Worm (Caenorhabditis elegans) whole organism, mixed stage, embryonic: ENCODE measurements around the gene nmur-3.

Experiments
- M03D4.4 ChIP-seq: sonication (generic microtip); optimal IDR thresholded peaks from 2 replicates; lab custom pipeline; 2017; ENCODE audit warnings: mild to moderate bottlenecking, missing genetic modification characterization, missing compliant biosample characterization
- bed-3 ChIP-seq: fragments of 200-800 bp; sonication (Bioruptor generic); optimal IDR thresholded peaks from 3 replicates; lab custom pipeline; 2018; ENCODE audit warnings: mild to moderate bottlenecking, missing genetic modification characterization, moderate library complexity, missing compliant biosample characterization
- blmp-1 ChIP-seq: fragments of 150-350 bp; optimal IDR thresholded peaks from 2 replicates; lab custom pipeline; 2014; ENCODE audit warnings: missing biosample characterization, missing genetic modification characterization
- ceh-39 ChIP-seq: fragments of 150-350 bp; optimal IDR thresholded peaks from 2 replicates; lab custom pipeline; 2014; ENCODE audit warnings: missing biosample characterization, missing genetic modification characterization
- ces-1 ChIP-seq: fragments of 150-350 bp; optimal IDR thresholded peaks from 2 replicates; lab custom pipeline; 2014; ENCODE audit warnings: missing biosample characterization, missing genetic modification reagents, missing genetic modification characterization
- drap-1 ChIP-seq: fragments of 200-800 bp; sonication (Bioruptor generic); optimal IDR thresholded peaks from 3 replicates; lab custom pipeline; 2018; ENCODE audit warnings: mild to moderate bottlenecking, missing genetic modification characterization, missing compliant biosample characterization
- elt-1 ChIP-seq: sonication (generic microtip); optimal IDR thresholded peaks from 2 replicates; lab custom pipeline; 2017; ENCODE audit warnings: missing genetic modification characterization, mild to moderate bottlenecking, missing compliant biosample characterization, antibody characterized with exemption, moderate library complexity, borderline replicate concordance; ENCODE audit not compliant: insufficient read depth
- elt-3 ChIP-seq: fragments of 150-350 bp; optimal IDR thresholded peaks from 2 replicates; lab custom pipeline; 2014; ENCODE audit warnings: missing biosample characterization, missing genetic modification characterization
- flh-1 ChIP-seq: fragments of 200-800 bp; sonication (Bioruptor generic); optimal IDR thresholded peaks from 2 replicates; lab custom pipeline; 2018; ENCODE audit warnings: mild to moderate bottlenecking, missing genetic modification characterization, moderate library complexity, missing compliant biosample characterization
- ham-2 ChIP-seq: fragments of 200-800 bp; sonication (Bioruptor generic); optimal IDR thresholded peaks from 2 replicates; lab custom pipeline; 2018; ENCODE audit warnings: mild to moderate bottlenecking, missing genetic modification characterization, missing compliant biosample characterization
- hlh-1 ChIP-seq: fragments of 150-350 bp; optimal IDR thresholded peaks from 2 replicates; lab custom pipeline; 2014; ENCODE audit warnings: missing biosample characterization, missing genetic modification reagents, missing genetic modification characterization
- lin-13 ChIP-seq: fragments of 150-350 bp; optimal IDR thresholded peaks from 2 replicates; lab custom pipeline; 2014; ENCODE audit warnings: missing biosample characterization, missing genetic modification characterization
- lin-32 ChIP-seq: fragments of 200-800 bp; sonication (Bioruptor generic); optimal IDR thresholded peaks from 2 replicates; lab custom pipeline; 2018; ENCODE audit warnings: mild to moderate bottlenecking, missing genetic modification characterization, missing compliant biosample characterization
- mab-5 ChIP-seq: fragments of 150-350 bp; optimal IDR thresholded peaks from 2 replicates; lab custom pipeline; 2014; ENCODE audit warnings: missing biosample characterization, missing genetic modification characterization
- mep-1 ChIP-seq: fragments of 150-350 bp; optimal IDR thresholded peaks from 2 replicates; lab custom pipeline; 2017; ENCODE audit warnings: missing biosample characterization, missing genetic modification reagents, missing genetic modification characterization, inconsistent platforms
- nhr-12 ChIP-seq: fragments of 150-350 bp; optimal IDR thresholded peaks from 2 replicates; lab custom pipeline; 2014; ENCODE audit warnings: missing biosample characterization, missing genetic modification characterization
- nhr-2 ChIP-seq: fragments of 150-350 bp; optimal IDR thresholded peaks from 2 replicates; lab custom pipeline; 2014; ENCODE audit warnings: missing biosample characterization, missing genetic modification characterization
- nhr-237 ChIP-seq: fragments of 150-350 bp; optimal IDR thresholded peaks from 2 replicates; lab custom pipeline; 2014; ENCODE audit warnings: missing biosample characterization, missing genetic modification characterization
- nhr-28 ChIP-seq: fragments of 150-350 bp; optimal IDR thresholded peaks from 2 replicates; lab custom pipeline; 2014; ENCODE audit warnings: missing biosample characterization, missing genetic modification characterization
- nhr-76 ChIP-seq: sonication (generic microtip); optimal IDR thresholded peaks from 2 replicates; lab custom pipeline; 2017; ENCODE audit warnings: missing biosample characterization, missing genetic modification characterization
- pha-4 ChIP-seq: fragments of 150-350 bp; optimal IDR thresholded peaks from 2 replicates; lab custom pipeline; 2018; ENCODE audit warnings: missing biosample characterization, missing genetic modification reagents, missing genetic modification characterization
- sem-2 ChIP-seq: fragments of 200-800 bp; sonication (Bioruptor generic); optimal IDR thresholded peaks from 2 replicates; lab custom pipeline; 2018; ENCODE audit warnings: mild to moderate bottlenecking, missing genetic modification characterization, missing compliant biosample characterization
- snpc-4 ChIP-seq: fragments of 150-350 bp; optimal IDR thresholded peaks from 2 replicates; lab custom pipeline; 2014; ENCODE audit warnings: missing biosample characterization, missing genetic modification characterization
- sptf-1 ChIP-seq: sonication (generic microtip); optimal IDR thresholded peaks from 2 replicates; lab custom pipeline; 2017; ENCODE audit warnings: mild to moderate bottlenecking, missing genetic modification characterization, moderate library complexity, missing compliant biosample characterization
- tbx-8 ChIP-seq: fragments of 200-800 bp; sonication (Bioruptor generic); optimal IDR thresholded peaks from 2 replicates; lab custom pipeline; 2018; ENCODE audit warnings: mild to moderate bottlenecking, missing genetic modification characterization, moderate library complexity, missing compliant biosample characterization
- unc-120 ChIP-seq: sonication (generic microtip); optimal IDR thresholded peaks from 2 replicates; lab custom pipeline; 2017; ENCODE audit warnings: missing genetic modification characterization, missing compliant biosample characterization; ENCODE audit not compliant: poor library complexity, severe bottlenecking
- unc-62 ChIP-seq: fragments of 150-350 bp; optimal IDR thresholded peaks from 2 replicates; lab custom pipeline; 2014; ENCODE audit warnings: missing biosample characterization, missing genetic modification reagents, missing genetic modification characterization
- zip-8 ChIP-seq: fragments of 150-350 bp; optimal IDR thresholded peaks from 2 replicates; lab custom pipeline; 2014; ENCODE audit warnings: missing biosample characterization, missing genetic modification characterization
- ztf-11 ChIP-seq: fragments of 150-350 bp; optimal IDR thresholded peaks from 2 replicates; lab custom pipeline; 2014; ENCODE audit warnings: missing biosample characterization, missing genetic modification characterization

nmur-3 gene

ce11 chrX:4488807-4489336 is 22.6 kb downstream of the nmur-3 start, which contains the start of gene ncr-1:
Gene ncr-1 (minus strand): TSS chrX:4488857.
- TF ChIP-seq mab-5 (tag; lab: Kevin White, UChicago) (no peak), ces-1 (GFP tag; lab: Kevin White, UChicago) (peak; percentile 8)

ce11 chrX:4490400-4490799 is 24.1 kb downstream of the nmur-3 start:
- peak; percentile 15 for TF ChIP-seq ces-1 (GFP tag; lab: Kevin White, UChicago)
- TF ChIP-seq flh-1 (GFP tag; lab: Kevin White, UChicago), result no peak

DNA sequence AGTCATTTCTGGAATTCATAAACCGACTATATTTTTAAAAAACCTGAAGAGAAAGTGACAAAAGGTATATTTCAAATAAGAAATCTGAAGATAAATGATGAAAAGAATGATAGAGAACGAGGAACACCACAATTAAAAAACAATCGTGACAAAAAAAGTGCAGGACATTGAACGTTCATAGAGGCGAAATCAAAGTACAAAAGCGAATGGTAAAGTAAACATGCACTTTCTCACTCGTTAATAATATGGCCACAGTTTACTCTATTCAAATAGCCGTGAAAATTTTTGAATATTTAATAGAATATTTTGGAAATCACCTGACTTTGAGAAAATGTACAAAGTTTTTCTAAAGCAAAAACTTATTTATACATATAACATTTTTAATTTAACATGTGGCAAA is 25.9 kb downstream of the nmur-3 start, which contains the start of gene F46H6.5:
Gene F46H6.5 (minus strand): TSS at position 10 of the 400 bp plus-strand sequence.
- TF ChIP-seq nhr-2 (tag; lab: Kevin White, UChicago) (no peak), elt-3 (no peak), hlh-1 (tag; lab: Kevin White, UChicago) (no peak), unc-120 (tag; lab: Kevin White, UChicago) (no peak), snpc-4 (no peak), mab-5 (tag; lab: Kevin White, UChicago) (no peak), M03D4.4 (tag; lab: Kevin White, UChicago) (no peak), nhr-237 (tag; lab: Kevin White, UChicago) (no peak), ces-1 (GFP tag; lab: Kevin White, UChicago) (no peak), mep-1 (tag; lab: Kevin White, UChicago) (no peak), tbx-8 (GFP tag; lab: Kevin White, UChicago) (no peak), bed-3 (GFP tag; lab: Kevin White, UChicago) (no peak)

- TF ChIP-seq lin-32 (GFP tag; lab: Kevin White, UChicago), result no peak
- TF ChIP-seq ces-1 (GFP tag; lab: Kevin White, UChicago), result peak; percentile 73
Measured at ce11 chrX:4493439-4494006, 27.2 kb downstream of the nmur-3 start.

ce11 chrX:4495814-4496567 is 29.7 kb downstream of the nmur-3 start:
- TF ChIP-seq nhr-237 (tag; lab: Kevin White, UChicago), result no peak
- TF ChIP-seq unc-62 (GFP tag; lab: Kevin White, UChicago), result no peak
- TF ChIP-seq zip-8, result no peak
- TF ChIP-seq ceh-39 (tag; lab: Kevin White, UChicago), result no peak
- TF ChIP-seq sptf-1 (tag; lab: Kevin White, UChicago), result no peak
- TF ChIP-seq sem-2 (GFP tag; lab: Kevin White, UChicago), result no peak
- TF ChIP-seq elt-3, result no peak
- no peak for TF ChIP-seq M03D4.4 (tag; lab: Kevin White, UChicago)
- no peak for TF ChIP-seq lin-13 (tag; lab: Kevin White, UChicago)
- TF ChIP-seq nhr-12 (tag; lab: Kevin White, UChicago), result no peak
- TF ChIP-seq bed-3 (GFP tag; lab: Kevin White, UChicago), result no peak
- no peak for TF ChIP-seq lin-32 (GFP tag; lab: Kevin White, UChicago)
- TF ChIP-seq, all 35 proteins: peak for 0

DNA sequence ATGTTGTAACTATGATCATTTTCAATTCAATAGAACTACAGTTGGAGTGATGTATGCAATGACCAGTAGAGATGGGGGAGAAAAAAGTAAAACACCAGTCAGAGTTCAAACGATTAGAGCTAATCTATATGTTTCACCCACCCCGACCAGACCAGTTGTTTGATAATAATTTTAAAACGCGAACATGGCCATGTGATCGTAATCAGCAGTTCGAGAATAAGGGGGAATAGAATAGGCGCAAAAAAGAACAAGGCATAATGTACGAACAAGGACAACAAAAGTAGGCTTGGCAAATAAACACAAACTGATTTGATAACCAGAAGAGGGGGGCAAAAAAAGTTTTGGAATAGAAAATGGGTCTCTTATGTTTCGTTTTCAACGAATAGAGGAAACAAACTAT is 31.8 kb downstream of the nmur-3 start:
- no peak for TF ChIP-seq sem-2 (GFP tag; lab: Kevin White, UChicago)
- no peak for TF ChIP-seq elt-1
- TF ChIP-seq nhr-12 (tag; lab: Kevin White, UChicago), result no peak
- TF ChIP-seq mab-5 (tag; lab: Kevin White, UChicago), result no peak
- no peak for TF ChIP-seq ces-1 (GFP tag; lab: Kevin White, UChicago)
- TF ChIP-seq tbx-8 (GFP tag; lab: Kevin White, UChicago), result no peak
- TF ChIP-seq ztf-11 (tag; lab: Kevin White, UChicago), result no peak
- no peak for TF ChIP-seq mep-1 (tag; lab: Kevin White, UChicago)
- no peak for TF ChIP-seq ham-2 (GFP tag; lab: Kevin White, UChicago)
- TF ChIP-seq nhr-28 (tag; lab: Kevin White, UChicago), result no peak
- no peak for TF ChIP-seq lin-32 (GFP tag; lab: Kevin White, UChicago)
- TF ChIP-seq nhr-76 (tag; lab: Kevin White, UChicago), result no peak
- no peak for TF ChIP-seq unc-120 (tag; lab: Kevin White, UChicago)
- TF ChIP-seq blmp-1 (tag; lab: Kevin White, UChicago), result no peak
- TF ChIP-seq zip-8, result no peak
- no peak for TF ChIP-seq pha-4
- TF ChIP-seq drap-1 (GFP tag; lab: Kevin White, UChicago), result no peak
- no peak for TF ChIP-seq hlh-1 (tag; lab: Kevin White, UChicago)
